Worm (Caenorhabditis elegans) whole organism, L4 larva: ENCODE results near the gene F13C5.5.
A peak's percentile ranks its signal among the peaks of the same experiment; 100 is the strongest.

Source experiments
- R02D3.7 ChIP-seq: fragments of 150-350 bp; sonication (generic microtip); optimal IDR thresholded peaks from 3 replicates; lab custom pipeline; 2014; ENCODE audit warnings: missing biosample characterization, missing genetic modification characterization
- aly-2 ChIP-seq: sonication (generic microtip); optimal IDR thresholded peaks from 2 replicates; lab custom pipeline; 2018; ENCODE audit warnings: missing biosample characterization, missing genetic modification characterization
- jun-1 ChIP-seq: fragments of 150-350 bp; optimal IDR thresholded peaks from 2 replicates; lab custom pipeline; 2014; ENCODE audit warnings: missing biosample characterization, missing genetic modification reagents, missing genetic modification characterization
- lin-15B ChIP-seq: fragments of 150-350 bp; sonication (generic microtip); optimal IDR thresholded peaks from 3 replicates; lab custom pipeline; 2014; ENCODE audit warnings: missing biosample characterization, missing genetic modification characterization
- lin-39 ChIP-seq: fragments of 150-350 bp; optimal IDR thresholded peaks from 2 replicates; lab custom pipeline; 2014; ENCODE audit warnings: missing biosample characterization, missing genetic modification reagents, missing genetic modification characterization
- nhr-28 ChIP-seq: fragments of 150-350 bp; optimal IDR thresholded peaks from 2 replicates; lab custom pipeline; 2014; ENCODE audit warnings: missing biosample characterization, missing genetic modification characterization
- nhr-76 ChIP-seq: fragments of 150-350 bp; optimal IDR thresholded peaks from 2 replicates; lab custom pipeline; 2014; ENCODE audit warnings: missing biosample characterization, missing genetic modification characterization
- skn-1 ChIP-seq: fragments of 150-350 bp; optimal IDR thresholded peaks from 2 replicates; lab custom pipeline; 2014; ENCODE audit warnings: missing biosample characterization, missing genetic modification characterization
- unc-39 ChIP-seq: sonication (generic microtip); optimal IDR thresholded peaks from 2 replicates; lab custom pipeline; 2017; ENCODE audit warnings: missing biosample characterization, missing genetic modification characterization
- unc-62 ChIP-seq, 3 experiments: fragments of 150-350 bp in 1 of 3; sonication (generic microtip); optimal IDR thresholded peaks in 2 of 3; peaks in 1 of 3; 1 replicate in 1 of 3; 2 replicates in 2 of 3; lab custom pipeline; 2014 to 2017; ENCODE audit warnings: missing biosample characterization in 3 of 3, missing genetic modification characterization in 3 of 3, missing genetic modification reagents in 3 of 3, missing genotype in 1 of 3

ce11 chrX:651616-652015, 43.3 kb upstream of the F13C5.5 start:
- TF ChIP-seq jun-1, result no peak
- no peak for TF ChIP-seq aly-2 (tag; lab: Kevin White, UChicago)
- TF ChIP-seq skn-1, result no peak
- no peak for TF ChIP-seq R02D3.7 (tag; lab: Kevin White, UChicago)
- no peak for TF ChIP-seq unc-39 (tag; lab: Kevin White, UChicago)
- TF ChIP-seq nhr-76 (tag; lab: Kevin White, UChicago), result no peak
- no peak for TF ChIP-seq unc-62 (GFP tag; optimal IDR thresholded peaks at IDR 0.05 in 1 of 2; lab: Kevin White, UChicago)
- TF ChIP-seq unc-62 (tag; optimal IDR thresholded peaks at IDR 0.05; lab: Kevin White, UChicago), result no peak
- peak; percentile 35 for TF ChIP-seq nhr-28 (tag; lab: Kevin White, UChicago)
- no peak for TF ChIP-seq lin-15B
- no peak for TF ChIP-seq lin-39 (tag; lab: Kevin White, UChicago)
